In the genomic region with DNA sequence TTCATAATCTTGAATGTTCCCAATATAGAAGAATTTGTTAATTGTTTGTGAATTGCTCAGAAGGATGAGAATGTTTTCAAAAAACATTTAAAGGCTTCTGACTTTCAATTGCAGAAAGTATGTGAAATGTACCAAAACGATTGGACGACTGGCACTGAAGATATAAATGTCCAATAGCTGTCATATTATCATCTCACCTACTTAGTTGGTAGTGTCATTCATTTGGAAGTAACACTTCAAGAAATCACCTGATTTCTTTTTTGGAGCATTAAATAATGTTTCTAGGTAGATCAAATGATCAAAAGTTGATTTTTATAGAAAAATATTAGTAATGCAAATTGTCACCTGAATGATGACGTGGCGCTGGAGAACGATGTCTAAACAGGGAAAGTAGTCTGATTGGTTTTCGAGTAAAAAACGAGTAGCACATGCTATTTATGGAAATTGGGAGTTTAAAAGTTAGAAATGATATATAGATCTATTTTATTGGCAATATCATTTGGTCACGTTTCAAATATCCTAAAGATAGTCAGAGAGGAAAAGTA, we compare ENCODE assay signal across 3 worm cellular contexts.
A peak's percentile ranks its signal among the peaks of the same experiment; 100 is the strongest.
TF ChIP-seq lines count a peak whose summit lies in the region.

No protein-coding gene starts in this region.

TF ChIP-seq in whole organism, L1 larva, 84 proteins besides CTCF, POLR2A, EP300 and RAD21:
- TF ChIP-seq nhr-71 (tag; optimal IDR thresholded peaks at IDR 0.05; lab: Kevin White, UChicago) = peak; percentile 45
- peak; percentile 51 for TF ChIP-seq dsc-1 (tag; optimal IDR thresholded peaks at IDR 0.05; lab: Kevin White, UChicago)
- peak; percentile 64 for TF ChIP-seq fkh-8 (tag; optimal IDR thresholded peaks at IDR 0.05; lab: Kevin White, UChicago)
- no peak for TF ChIP-seq ama-1 (optimal IDR thresholded peaks at IDR 0.05; lab: Kevin White, UChicago)
- peak; percentile 19 for TF ChIP-seq nhr-47 (tag; optimal IDR thresholded peaks at IDR 0.05; lab: Kevin White, UChicago)
- peak; percentile 48 for TF ChIP-seq sox-4 (tag; optimal IDR thresholded peaks at IDR 0.05; lab: Kevin White, UChicago)
- no peak for TF ChIP-seq ceh-90 (tag; optimal IDR thresholded peaks at IDR 0.05; lab: Kevin White, UChicago)
- no peak for TF ChIP-seq nhr-12 (tag; optimal IDR thresholded peaks at IDR 0.05; lab: Kevin White, UChicago)

TF ChIP-seq in whole organism, L4 larva, 104 proteins besides CTCF, POLR2A, EP300 and RAD21:
- peak; percentile 70 for TF ChIP-seq dmd-6 (GFP tag; IDR thresholded peaks at IDR 0.05; lab: Robert Waterston, UW)
- TF ChIP-seq nhr-28 (tag; optimal IDR thresholded peaks at IDR 0.05; lab: Kevin White, UChicago) = no peak
- no peak for TF ChIP-seq F26F4.8 (GFP tag; conservative IDR thresholded peaks at IDR 0.05; lab: Robert Waterston, UW)
- TF ChIP-seq aha-1 (tag; lab: Kevin White, UChicago) = no peak

TF ChIP-seq in whole organism, young adult, 124 proteins besides CTCF, POLR2A, EP300 and RAD21:
- TF ChIP-seq rcor-1 (GFP tag; IDR thresholded peaks at IDR 0.05; lab: Robert Waterston, UW) (no peak), nhr-80 (tag; optimal IDR thresholded peaks at IDR 0.05; lab: Kevin White, UChicago) (peak; percentile 50)
